Fruit fly (Drosophila melanogaster) whole organism, embryonic: Measurements from ENCODE around the gene Desat2.

Experiments
- Blimp-1 ChIP-seq: fragments of 200-800 bp; sonication (Bioruptor generic); optimal IDR thresholded peaks from 3 replicates; lab custom pipeline; 2018; ENCODE audit warnings: missing biosample characterization, missing genetic modification characterization, mild to moderate bottlenecking, moderate library complexity, missing genetic modification reagents
- Bteb2 ChIP-seq: fragments of 200-800 bp; sonication (Bioruptor generic); optimal IDR thresholded peaks from 2 replicates; lab custom pipeline; 2016; ENCODE audit warnings: missing biosample characterization, missing genetic modification characterization
- CG11560 ChIP-seq: fragments of 200-800 bp; sonication (Bioruptor generic); IDR thresholded peaks from 3 replicates; pipeline ENCODE4 v1.3.6; 2022; ENCODE audit warnings: missing biosample characterization, missing genetic modification characterization
- CG12299 ChIP-seq: fragments of 200-800 bp; sonication (Bioruptor generic); optimal IDR thresholded peaks from 2 replicates; lab custom pipeline; 2018; ENCODE audit warnings: missing biosample characterization, mild to moderate bottlenecking, missing genetic modification characterization
- CG12391 ChIP-seq: fragments of 200-800 bp; sonication (Bioruptor generic); optimal IDR thresholded peaks from 3 replicates; lab custom pipeline; 2018; ENCODE audit warnings: missing biosample characterization, mild to moderate bottlenecking, missing genetic modification characterization, moderate library complexity
- CG13894 ChIP-seq: fragments of 200-800 bp; sonication (Bioruptor generic); optimal IDR thresholded peaks from 3 replicates; lab custom pipeline; 2018; ENCODE audit warnings: missing biosample characterization, mild to moderate bottlenecking, missing genetic modification characterization, moderate library complexity
- CG14050 ChIP-seq: fragments of 200-800 bp; sonication (Bioruptor generic); IDR thresholded peaks from 3 replicates; pipeline ENCODE4 v1.3.6; 2022; ENCODE audit warnings: missing biosample characterization, missing genetic modification characterization
- CG16779 ChIP-seq: fragments of 200-800 bp; sonication (Bioruptor generic); IDR thresholded peaks from 2 replicates; pipeline ENCODE4 v1.3.6; 2022; ENCODE audit warnings: missing biosample characterization, missing genetic modification characterization
- CG17385 ChIP-seq: fragments of 200-800 bp; sonication (Bioruptor generic); optimal IDR thresholded peaks from 3 replicates; lab custom pipeline; 2018; ENCODE audit warnings: missing biosample characterization, mild to moderate bottlenecking, missing genetic modification characterization
- CG18011 ChIP-seq: fragments of 200-800 bp; sonication (Bioruptor generic); optimal IDR thresholded peaks from 2 replicates; lab custom pipeline; 2017; ENCODE audit warnings: missing biosample characterization, missing genetic modification characterization, mild to moderate bottlenecking, moderate library complexity, missing genotype
- CG2202 ChIP-seq: fragments of 200-800 bp; sonication (Bioruptor generic); optimal IDR thresholded peaks from 2 replicates; lab custom pipeline; 2018; ENCODE audit warnings: missing biosample characterization, mild to moderate bottlenecking, missing genetic modification characterization
- CG3065 ChIP-seq: fragments of 200-800 bp; sonication (Bioruptor generic); optimal IDR thresholded peaks from 2 replicates; lab custom pipeline; 2016; ENCODE audit warnings: missing biosample characterization, missing genetic modification characterization
- CG31365 ChIP-seq: fragments of 200-800 bp; sonication (Bioruptor generic); optimal IDR thresholded peaks from 2 replicates; lab custom pipeline; 2018; ENCODE audit warnings: missing biosample characterization, mild to moderate bottlenecking, missing genetic modification characterization
- CG43689 ChIP-seq: fragments of 200-800 bp; sonication (Bioruptor generic); IDR thresholded peaks from 2 replicates; pipeline ENCODE4 v1.3.6; 2022; ENCODE audit warnings: missing biosample characterization, missing genetic modification characterization
- CG4854 ChIP-seq: fragments of 200-800 bp; sonication (Bioruptor generic); optimal IDR thresholded peaks from 2 replicates; lab custom pipeline; 2016; ENCODE audit warnings: missing biosample characterization, missing genetic modification characterization, inconsistent platforms
- CG6683 ChIP-seq: fragments of 200-800 bp; sonication (Bioruptor generic); optimal IDR thresholded peaks from 2 replicates; lab custom pipeline; 2017; ENCODE audit warnings: missing biosample characterization, mild to moderate bottlenecking, missing genetic modification characterization, missing genetic modification reagents
- CG7839 ChIP-seq: fragments of 200-800 bp; sonication (Bioruptor generic); optimal IDR thresholded peaks from 3 replicates; lab custom pipeline; 2018; ENCODE audit warnings: missing biosample characterization, mild to moderate bottlenecking, missing genetic modification characterization, moderate library complexity
- CG8924 ChIP-seq: fragments of 200-800 bp; optimal IDR thresholded peaks from 3 replicates; lab custom pipeline; 2019; ENCODE audit warnings: missing biosample characterization, mild to moderate bottlenecking, missing genetic modification characterization, moderate library complexity
- CG9215 ChIP-seq: fragments of 200-800 bp; sonication (Bioruptor generic); IDR thresholded peaks from 2 replicates; pipeline ENCODE4 v1.3.6; 2022; ENCODE audit warnings: missing biosample characterization, missing genetic modification characterization
- CG9609 ChIP-seq: fragments of 200-800 bp; sonication (Bioruptor generic); optimal IDR thresholded peaks from 3 replicates; lab custom pipeline; 2016; ENCODE audit warnings: missing biosample characterization, missing genetic modification characterization
- D19A ChIP-seq: fragments of 200-800 bp; optimal IDR thresholded peaks from 3 replicates; lab custom pipeline; 2019; ENCODE audit warnings: missing biosample characterization, mild to moderate bottlenecking, missing genetic modification characterization, moderate library complexity
- Deaf1 ChIP-seq: fragments of 200-800 bp; optimal IDR thresholded peaks from 3 replicates; lab custom pipeline; 2019; ENCODE audit warnings: missing biosample characterization, mild to moderate bottlenecking, missing genetic modification characterization, moderate library complexity
- Dek ChIP-seq: fragments of 200-800 bp; sonication (Bioruptor generic); optimal IDR thresholded peaks from 3 replicates; lab custom pipeline; 2019; ENCODE audit warnings: missing biosample characterization, mild to moderate bottlenecking, missing genetic modification characterization, moderate library complexity
- Dfd ChIP-seq, 2 experiments: fragments of >200 bp; optimal IDR thresholded peaks; 2 replicates each; lab custom pipeline; 2017; ENCODE audit warnings: missing biosample characterization in 2 of 2, missing genetic modification characterization in 2 of 2
- Ets65A ChIP-seq: fragments of 200-800 bp; sonication (Bioruptor generic); peaks from one replicate; lab custom pipeline; 2016; ENCODE audit warnings: missing biosample characterization, missing genetic modification characterization
- Hand ChIP-seq: fragments of 200-800 bp; sonication (Bioruptor generic); optimal IDR thresholded peaks from 2 replicates; lab custom pipeline; 2017; ENCODE audit warnings: mild to moderate bottlenecking, missing biosample characterization, missing genetic modification reagents, missing genetic modification characterization
- Mrtf ChIP-seq: fragments of 200-800 bp; sonication (Bioruptor generic); IDR thresholded peaks from 3 replicates; pipeline ENCODE4 v1.3.6; 2022; ENCODE audit warnings: missing biosample characterization, missing genetic modification characterization
- Ravus ChIP-seq: fragments of 200-800 bp; sonication (Bioruptor generic); IDR thresholded peaks from 2 replicates; pipeline ENCODE4 v1.3.6; 2022; ENCODE audit warnings: missing biosample characterization, missing genetic modification characterization
- Ssrp ChIP-seq: fragments of 200-800 bp; sonication (Bioruptor generic); optimal IDR thresholded peaks from 2 replicates; lab custom pipeline; 2018; ENCODE audit warnings: missing biosample characterization, mild to moderate bottlenecking, missing genetic modification characterization, moderate library complexity
- aop ChIP-seq: fragments of 200-800 bp; sonication (Bioruptor generic); IDR thresholded peaks from 2 replicates; pipeline ENCODE4 v1.3.6; 2022; ENCODE audit warnings: missing biosample characterization, missing genetic modification characterization
- ash1 ChIP-seq: fragments of 200-800 bp; sonication (Bioruptor generic); optimal IDR thresholded peaks from 2 replicates; lab custom pipeline; 2018; ENCODE audit warnings: missing biosample characterization, mild to moderate bottlenecking, missing genetic modification characterization
- bsh ChIP-seq, 2 experiments: fragments of 200-800 bp; sonication (Bioruptor generic); optimal IDR thresholded peaks; 2 replicates each; lab custom pipeline; 2017 to 2018; ENCODE audit warnings: mild to moderate bottlenecking in 2 of 2, missing biosample characterization in 2 of 2, missing genetic modification characterization in 2 of 2, moderate library complexity in 1 of 2
- btn ChIP-seq: fragments of 200-800 bp; sonication (Bioruptor generic); optimal IDR thresholded peaks from 2 replicates; lab custom pipeline; 2016; ENCODE audit warnings: missing biosample characterization, missing genetic modification characterization
- cad ChIP-seq: fragments of >200 bp; optimal IDR thresholded peaks from 2 replicates; lab custom pipeline; 2017; ENCODE audit warnings: missing biosample characterization, missing genetic modification characterization
- ci ChIP-seq: fragments of 200-800 bp; sonication (Bioruptor generic); IDR thresholded peaks from 3 replicates; pipeline ENCODE4 v1.3.6; 2022; ENCODE audit warnings: missing biosample characterization, missing genetic modification characterization
- croc ChIP-seq: fragments of 200-800 bp; sonication (Bioruptor generic); conservative IDR thresholded peaks from 3 replicates; pipeline ENCODE4 v1.3.6; 2022; ENCODE audit warnings: missing biosample characterization, missing genetic modification characterization
- fd3F ChIP-seq: fragments of 200-800 bp; sonication (Bioruptor generic); optimal IDR thresholded peaks from 2 replicates; lab custom pipeline; 2018; ENCODE audit warnings: missing biosample characterization, mild to moderate bottlenecking, missing genetic modification characterization, moderate library complexity
- hb ChIP-seq: fragments of 200-800 bp; sonication (Bioruptor generic); IDR thresholded peaks from 3 replicates; pipeline ENCODE4 v1.3.6; 2022; ENCODE audit warnings: missing biosample characterization, missing genetic modification characterization; ENCODE audit not compliant: partially characterized antibody
- hbn ChIP-seq: fragments of 200-800 bp; sonication (Bioruptor generic); IDR thresholded peaks from 2 replicates; pipeline ENCODE4 v1.3.6; 2022; ENCODE audit warnings: missing biosample characterization, missing genetic modification characterization; ENCODE audit not compliant: partially characterized antibody
- nau ChIP-seq: fragments of 200-800 bp; sonication (Bioruptor generic); optimal IDR thresholded peaks from 3 replicates; lab custom pipeline; 2017; ENCODE audit warnings: missing biosample characterization, mild to moderate bottlenecking, missing genetic modification characterization, missing genetic modification reagents
- pan ChIP-seq, 4 experiments: fragments of >200 bp in 3 of 4; fragments of 200-800 bp in 1 of 4; sonication (Bioruptor generic) in 1 of 4; optimal IDR thresholded peaks in 3 of 4; IDR thresholded peaks in 1 of 4; 2 replicates each; pipeline versions ENCODE4 v1.3.6 to Lab custom; 2017 to 2022; ENCODE audit warnings: missing biosample characterization in 2 of 4, missing genetic modification characterization in 2 of 4, mixed read lengths in 1 of 4
- rib ChIP-seq: fragments of 200-800 bp; sonication (Bioruptor generic); IDR thresholded peaks from 2 replicates; pipeline ENCODE4 v1.3.6; 2022; ENCODE audit warnings: missing biosample characterization, missing genetic modification characterization
- run ChIP-seq: fragments of 200-800 bp; sonication (Bioruptor generic); optimal IDR thresholded peaks from 3 replicates; lab custom pipeline; 2018; ENCODE audit warnings: missing biosample characterization, mild to moderate bottlenecking, missing genetic modification characterization
- sisA ChIP-seq: fragments of 200-800 bp; sonication (Bioruptor generic); IDR thresholded peaks from 2 replicates; pipeline ENCODE4 v1.3.6; 2022; ENCODE audit warnings: missing biosample characterization, missing genetic modification characterization
- sna ChIP-seq: fragments of 200-800 bp; sonication (Bioruptor generic); IDR thresholded peaks from 2 replicates; pipeline ENCODE4 v1.3.6; 2022; ENCODE audit warnings: missing biosample characterization, missing genetic modification characterization; ENCODE audit not compliant: partially characterized antibody
- so ChIP-seq: fragments of 200-800 bp; sonication (Bioruptor generic); IDR thresholded peaks from 3 replicates; pipeline ENCODE4 v1.3.6; 2022; ENCODE audit warnings: missing biosample characterization, missing genetic modification characterization
- sr ChIP-seq: fragments of 200-800 bp; sonication (Bioruptor generic); IDR thresholded peaks from 3 replicates; pipeline ENCODE4 v1.3.6; 2022; ENCODE audit warnings: missing biosample characterization, missing genetic modification characterization
- sug ChIP-seq: fragments of 200-800 bp; optimal IDR thresholded peaks from 2 replicates; lab custom pipeline; 2019; ENCODE audit warnings: missing biosample characterization, mild to moderate bottlenecking, missing genetic modification characterization, moderate library complexity
- wdn ChIP-seq: fragments of 200-800 bp; sonication (Bioruptor generic); IDR thresholded peaks from 2 replicates; pipeline ENCODE4 v1.3.6; 2022; ENCODE audit warnings: missing biosample characterization, missing genetic modification characterization
- zf30C ChIP-seq: fragments of 200-800 bp; sonication (Bioruptor generic); optimal IDR thresholded peaks from 3 replicates; lab custom pipeline; 2018; ENCODE audit warnings: missing biosample characterization, mild to moderate bottlenecking, missing genetic modification characterization

The Desat2 gene

dm6 chr3R:12422379-12422975 lies 13.6 kb upstream of the Desat2 start, which contains the start of the genes Scgbeta and CG17202 (continued):
- no peak for TF ChIP-seq Blimp-1
- peak; percentile 49 for TF ChIP-seq Ets65A (GFP tag; lab: Kevin White, UChicago)
- TF ChIP-seq Ssrp (tag; lab: Kevin White, UChicago) = no peak
- no peak for TF ChIP-seq CG14050 (GFP tag; lab: Robert Waterston, UW)
- 0 out of 3 replicates have a peak, but pooled peaks have one; percentile 35 for TF ChIP-seq so (GFP tag; lab: Robert Waterston, UW)
- no peak for TF ChIP-seq Dfd (GFP tag; optimal IDR thresholded peaks at IDR 0.05; lab: Kevin White, UChicago)
- TF ChIP-seq CG31365 (tag; lab: Kevin White, UChicago) = no peak
- TF ChIP-seq ci (GFP tag; lab: Robert Waterston, UW) = 0 out of 3 replicates have a peak, but pooled peaks have one; percentile 29
- TF ChIP-seq CG11560 (tag; lab: Robert Waterston, UW) = no peak
- TF ChIP-seq Bteb2 (GFP tag; lab: Kevin White, UChicago) = peak; percentile 7
- no peak for TF ChIP-seq cad (GFP tag; lab: Kevin White, UChicago)
- TF ChIP-seq CG4854 (GFP tag; lab: Kevin White, UChicago) = no peak
- no peak for TF ChIP-seq CG8924 (tag; lab: Kevin White, UChicago)
- TF ChIP-seq CG17385 (GFP tag; lab: Kevin White, UChicago) = no peak
- TF ChIP-seq CG9609 = no peak
- TF ChIP-seq CG6683 (GFP tag; lab: Kevin White, UChicago) = no peak
- no peak for TF ChIP-seq croc (GFP tag; lab: Robert Waterston, UW)
- peak; percentile 32 for TF ChIP-seq Dek (tag; lab: Kevin White, UChicago)
- no peak for TF ChIP-seq CG9215 (GFP tag; lab: Robert Waterston, UW)
- TF ChIP-seq btn (GFP tag; lab: Kevin White, UChicago) = no peak
- TF ChIP-seq pan (optimal IDR thresholded peaks at IDR 0.05; lab: Kevin White, UChicago) = no peak
- no peak for TF ChIP-seq pan (GFP tag; optimal IDR thresholded peaks at IDR 0.05 in 1 of 2, IDR thresholded peaks at IDR 0.05 in 1 of 2)
- TF ChIP-seq bsh (GFP tag; optimal IDR thresholded peaks at IDR 0.05; lab: Kevin White, UChicago) = no peak
- no peak for TF ChIP-seq wdn (GFP tag; lab: Robert Waterston, UW)
- no peak for TF ChIP-seq aop
- no peak for TF ChIP-seq zf30C (GFP tag; lab: Kevin White, UChicago)
- TF ChIP-seq Ravus = no peak
- no peak for TF ChIP-seq ash1
- TF ChIP-seq CG7839 = no peak
- peak; percentile 60 for TF ChIP-seq CG12391 (tag; lab: Kevin White, UChicago)
- no peak for TF ChIP-seq CG2202 (tag; lab: Kevin White, UChicago)
- TF ChIP-seq CG12299 (tag; lab: Kevin White, UChicago) = no peak
- no peak for TF ChIP-seq hbn (GFP tag; lab: Robert Waterston, UW)
- TF ChIP-seq sna = no peak
- TF ChIP-seq Hand (GFP tag; lab: Kevin White, UChicago) = no peak
- no peak for TF ChIP-seq run
- TF ChIP-seq sug (tag; lab: Kevin White, UChicago) = no peak
- no peak for TF ChIP-seq CG18011 (GFP tag; lab: Kevin White, UChicago)
- no peak for TF ChIP-seq sisA (GFP tag; lab: Robert Waterston, UW)
- no peak for TF ChIP-seq nau
- TF ChIP-seq sr (GFP tag; lab: Robert Waterston, UW) = no peak
- no peak for TF ChIP-seq D19A
- no peak for TF ChIP-seq rib
- TF ChIP-seq Deaf1 (tag; lab: Kevin White, UChicago) = no peak
- no peak for TF ChIP-seq fd3F (GFP tag; lab: Kevin White, UChicago)
- no peak for TF ChIP-seq CG16779 (GFP tag; lab: Robert Waterston, UW)
- no peak for TF ChIP-seq hb
- TF ChIP-seq Mrtf (GFP tag; lab: Robert Waterston, UW) = no peak
- TF ChIP-seq CG43689 = no peak
- no peak for TF ChIP-seq CG13894 (tag; lab: Kevin White, UChicago)
- no peak for TF ChIP-seq CG3065
